Worm (Caenorhabditis elegans): Measurements from ENCODE around the gene C17H11.6.

- TF ChIP-seq mcd-1 (GFP tag; IDR thresholded peaks at IDR 0.05) (no peak), zfh-2 (GFP tag; conservative IDR thresholded peaks at IDR 0.05) (no peak), fkh-3 (tag; optimal IDR thresholded peaks at IDR 0.05) (no peak), ekl-4 (GFP tag; IDR thresholded peaks at IDR 0.05) (no peak), nfyb-1 (GFP tag; IDR thresholded peaks at IDR 0.05) (no peak), F49E8.2 (tag; optimal IDR thresholded peaks at IDR 0.05; ENCODE audit: insufficient read depth) (no peak), nhr-179 (tag; optimal IDR thresholded peaks at IDR 0.05) (no peak), hmg-1.2 (GFP tag; IDR thresholded peaks at IDR 0.05) (no peak), madf-3 (GFP tag; IDR thresholded peaks at IDR 0.05) (no peak), snpc-4 (GFP tag; optimal IDR thresholded peaks at IDR 0.05) (no peak), snpc-4 (tag; optimal IDR thresholded peaks at IDR 0.05) (no peak), ztf-18 (tag; optimal IDR thresholded peaks at IDR 0.05) (no peak), nfya-1 (tag; optimal IDR thresholded peaks at IDR 0.05; ENCODE audit: borderline replicate concordance, insufficient read depth) (no peak), unc-130 (GFP tag; optimal IDR thresholded peaks at IDR 0.05) (no peak), mes-4 (tag; optimal IDR thresholded peaks at IDR 0.05) (no peak)
Observed at ce11 chrX:8147398-8147797, 56.2 kb downstream of the C17H11.6 start, which contains the start of gene C02B8.1.
